Worm (Caenorhabditis elegans) whole organism, midembryonic: ENCODE measurements around the gene npr-4.

Experiments
- flt-1 ChIP-seq: fragments of 200-800 bp; sonication (Bioruptor generic); IDR thresholded peaks from 2 replicates; pipeline ENCODE4 v1.3.6; 2022; ENCODE audit warnings: missing genetic modification characterization, missing compliant biosample characterization
- klf-2 ChIP-seq: fragments of 200-800 bp; sonication (Bioruptor generic); conservative IDR thresholded peaks from 2 replicates; pipeline ENCODE4 v1.3.6; 2022; ENCODE audit warnings: missing genetic modification reagents, missing genetic modification characterization, missing compliant biosample characterization
- med-1 ChIP-seq: sonication (generic microtip); optimal IDR thresholded peaks from 2 replicates; lab custom pipeline; 2017; ENCODE audit warnings: missing genetic modification characterization, mild to moderate bottlenecking, missing compliant biosample characterization, antibody characterized with exemption, missing genetic modification reagents; ENCODE audit not compliant: insufficient read depth
- ref-1 ChIP-seq: fragments of 200-800 bp; sonication (Bioruptor generic); conservative IDR thresholded peaks from 2 replicates; pipeline ENCODE4 v1.3.6; 2022; ENCODE audit warnings: missing genetic modification reagents, missing genetic modification characterization, missing compliant biosample characterization
- tab-1 ChIP-seq: fragments of 200-800 bp; sonication (Bioruptor generic); IDR thresholded peaks from 2 replicates; pipeline ENCODE4 v1.3.6; 2022; ENCODE audit warnings: missing genetic modification characterization, missing compliant biosample characterization
- ztf-23 ChIP-seq: fragments of 200-800 bp; sonication (Bioruptor generic); IDR thresholded peaks from 2 replicates; pipeline ENCODE4 v1.3.6; 2022; ENCODE audit warnings: missing genetic modification reagents, missing genetic modification characterization, missing compliant biosample characterization

DNA sequence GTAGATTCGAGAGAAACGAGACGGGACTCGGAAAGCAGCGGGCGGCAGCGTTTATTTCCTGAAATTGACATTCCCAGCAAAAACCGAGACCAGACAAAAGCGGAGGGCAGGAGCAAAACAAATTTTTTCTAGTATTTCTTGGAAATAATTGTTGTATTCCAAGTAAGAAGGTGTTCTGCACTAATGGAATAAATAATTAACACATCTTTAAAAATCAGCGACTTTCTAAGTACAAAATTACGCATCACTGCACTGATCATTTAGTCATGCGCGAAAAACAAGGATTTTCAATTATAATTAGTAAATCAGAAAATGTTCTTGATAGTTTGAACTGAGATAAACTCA is 35.0 kb downstream of the npr-4 start:
- TF ChIP-seq med-1 (GFP tag; lab: Kevin White, UChicago), result no peak
- no peak for TF ChIP-seq flt-1
- no peak for TF ChIP-seq ref-1
- TF ChIP-seq ztf-23 (GFP tag; lab: Robert Waterston, UW), result no peak
- TF ChIP-seq klf-2 (GFP tag; lab: Robert Waterston, UW), result no peak
- no peak for TF ChIP-seq tab-1
